Worm (Caenorhabditis elegans) whole organism, L4/young adult: ENCODE measurements around the gene Y105C5A.1273.
"Not testable (repeated sequence)": the region's sequence is repeated elsewhere in the genome, so short reads cannot be mapped to it uniquely, and the experiment has no call there.

Source experiments
- W03F9.2 ChIP-seq: fragments of 150-350 bp; optimal IDR thresholded peaks from 2 replicates; lab custom pipeline; 2014; ENCODE audit warnings: missing biosample characterization, missing genetic modification characterization
- dao-5 ChIP-seq: sonication (generic microtip); optimal IDR thresholded peaks from 2 replicates; lab custom pipeline; 2016; ENCODE audit warnings: missing genotype, missing genetic modification characterization, moderate library complexity, missing compliant biosample characterization
- him-1 ChIP-seq: sonication (generic microtip); optimal IDR thresholded peaks from 2 replicates; lab custom pipeline; 2016; ENCODE audit warnings: missing genotype, missing genetic modification reagents, missing genetic modification characterization, missing compliant biosample characterization

Gene Y105C5A.1273

ce11 chrIV:15790846-15791245 is at the start of gene Y105C5A.1273:
TSS of gene Y105C5A.1273 (plus strand) at chrIV:15791146.
- TF ChIP-seq W03F9.2 (tag; lab: Kevin White, UChicago); dao-5 (tag; lab: Kevin White, UChicago); him-1: not testable (repeated sequence)

ce11 chrIV:15750014-15750776 is 40.8 kb upstream of the Y105C5A.1273 start:
- TF ChIP-seq dao-5 (tag; lab: Kevin White, UChicago) (no peak), W03F9.2 (tag; lab: Kevin White, UChicago) (no peak), him-1 (no peak)

- not testable (repeated sequence) for TF ChIP-seq W03F9.2 (tag; lab: Kevin White, UChicago); dao-5 (tag; lab: Kevin White, UChicago); him-1
Measured at ce11 chrIV:15752114-15752513, 38.8 kb upstream of the Y105C5A.1273 start, which contains the start of gene Y105C5A.1285. TSS of gene Y105C5A.1285 (plus strand) at chrIV:15752414.

ce11 chrIV:15793213-15793612 is 2.3 kb downstream of the Y105C5A.1273 start:
- TF ChIP-seq dao-5 (tag; lab: Kevin White, UChicago) (no peak), W03F9.2 (tag; lab: Kevin White, UChicago) (no peak), him-1 (no peak)

- TF ChIP-seq dao-5 (tag; lab: Kevin White, UChicago): no peak
Measured at ce11 chrIV:15794007-15794406, 3.1 kb downstream of the Y105C5A.1273 start.

- TF ChIP-seq dao-5 (tag; lab: Kevin White, UChicago) (no peak), W03F9.2 (tag; lab: Kevin White, UChicago) (no peak), him-1 (no peak)
Measured at ce11 chrIV:15814044-15814443, 23.1 kb downstream of the Y105C5A.1273 start.

ce11 chrIV:15817490-15817889 is 26.5 kb downstream of the Y105C5A.1273 start:
- TF ChIP-seq him-1 (no peak), W03F9.2 (tag; lab: Kevin White, UChicago) (no peak), dao-5 (tag; lab: Kevin White, UChicago) (no peak)

- TF ChIP-seq W03F9.2 (tag; lab: Kevin White, UChicago) (no peak), him-1 (no peak), dao-5 (tag; lab: Kevin White, UChicago) (no peak)
Measured at ce11 chrIV:15819759-15820158, 28.8 kb downstream of the Y105C5A.1273 start, which contains the start of gene daf-38. TSS of gene daf-38 (plus strand) at chrIV:15820059.
